Fruit fly (Drosophila melanogaster): ENCODE data around the gene Lkr.

Gene Lkr

dm6 chr3L:5577250-5578138 lies 48.4 kb upstream of the Lkr start, which contains the start of gene Msr-110 (continued):
- TF ChIP-seq Xbp1 (GFP tag; optimal IDR thresholded peaks at IDR 0.05) (peak; percentile 80), bab2 (GFP tag; optimal IDR thresholded peaks at IDR 0.05) (peak; percentile 84), CG3995 (GFP tag; optimal IDR thresholded peaks at IDR 0.05) (peak; percentile 49), pum (GFP tag; optimal IDR thresholded peaks at IDR 0.05) (peak; percentile 74), br (optimal IDR thresholded peaks at IDR 0.05) (no peak), CG13775 (GFP tag; optimal IDR thresholded peaks at IDR 0.05) (peak; percentile 72), NFAT (GFP tag; IDR thresholded peaks at IDR 0.05) (peak; percentile 88), z (GFP tag; IDR thresholded peaks at IDR 0.05) (no peak), MTF-1 (GFP tag; optimal IDR thresholded peaks at IDR 0.05; ENCODE audit: borderline replicate concordance) (peak; percentile 56), CG4854 (GFP tag; optimal IDR thresholded peaks at IDR 0.05) (peak; percentile 58), dmrt99B (tag; optimal IDR thresholded peaks at IDR 0.05) (peak; percentile 96), Blimp-1 (GFP tag; optimal IDR thresholded peaks at IDR 0.05) (peak; percentile 88), CG15269 (tag; optimal IDR thresholded peaks at IDR 0.05) (peak; percentile 95), CG6254 (GFP tag; optimal IDR thresholded peaks at IDR 0.05) (peak; percentile 71), stc (GFP tag; IDR thresholded peaks at IDR 0.05) (peak; percentile 87), otp (GFP tag; IDR thresholded peaks at IDR 0.05) (peak; percentile 57), CG33213 (GFP tag; optimal IDR thresholded peaks at IDR 0.05) (peak; percentile 32), fru (optimal IDR thresholded peaks at IDR 0.05) (no peak), Stat92E (GFP tag; optimal IDR thresholded peaks at IDR 0.05) (no peak), slou (GFP tag; optimal IDR thresholded peaks at IDR 0.05) (peak; percentile 68), CG15514 (GFP tag; optimal IDR thresholded peaks at IDR 0.05) (peak; percentile 70), tx (GFP tag; optimal IDR thresholded peaks at IDR 0.05) (peak; percentile 67), sob (GFP tag; IDR thresholded peaks at IDR 0.05) (peak; percentile 94), Lhr (GFP tag; optimal IDR thresholded peaks at IDR 0.05) (peak; percentile 41), pho (GFP tag; optimal IDR thresholded peaks at IDR 0.05) (peak; percentile 75), Elba2 (GFP tag; optimal IDR thresholded peaks at IDR 0.05) (no peak), CG11504 (tag; optimal IDR thresholded peaks at IDR 0.05) (peak; percentile 94), CG4424 (GFP tag; optimal IDR thresholded peaks at IDR 0.05) (peak; percentile 76), Lim3 (GFP tag; IDR thresholded peaks at IDR 0.05) (0 out of 2 replicates have a peak, but pooled peaks have one; percentile 48), Dll (GFP tag; IDR thresholded peaks at IDR 0.05; ENCODE audit: partially characterized antibody) (no peak), tgo (GFP tag; IDR thresholded peaks at IDR 0.05) (peak; percentile 92), Trl (optimal IDR thresholded peaks at IDR 0.05) (no peak), Trl (GFP tag; optimal IDR thresholded peaks at IDR 0.05) (peak; percentile 55), CG7963 (GFP tag; IDR thresholded peaks at IDR 0.05; ENCODE audit: partially characterized antibody) (no peak), dm (GFP tag; optimal IDR thresholded peaks at IDR 0.05) (peak; percentile 52), tup (GFP tag; optimal IDR thresholded peaks at IDR 0.05) (peak; percentile 45), slp2 (GFP tag; optimal IDR thresholded peaks at IDR 0.05) (peak; percentile 80), CG3838 (GFP tag; optimal IDR thresholded peaks at IDR 0.05) (peak; percentile 73), CG11085 (GFP tag; IDR thresholded peaks at IDR 0.05) (peak; percentile 75), maf-S (GFP tag; optimal IDR thresholded peaks at IDR 0.05) (peak; percentile 59), sisA (GFP tag; IDR thresholded peaks at IDR 0.05) (peak; percentile 87), HLHmδ (GFP tag; optimal IDR thresholded peaks at IDR 0.05) (no peak), CG16779 (GFP tag; IDR thresholded peaks at IDR 0.05) (peak; percentile 84), CG7357 (GFP tag; IDR thresholded peaks at IDR 0.05) (peak; percentile 85; the same call in 2 of the 3 replicates), Asciz (GFP tag; optimal IDR thresholded peaks at IDR 0.05) (peak; percentile 87), CG14965 (GFP tag; optimal IDR thresholded peaks at IDR 0.05; ENCODE audit: borderline replicate concordance) (no peak), her (GFP tag; optimal IDR thresholded peaks at IDR 0.05) (peak; percentile 34), CG14050 (GFP tag; IDR thresholded peaks at IDR 0.05) (peak; percentile 78; the same call in 2 of the 3 replicates), da (GFP tag; optimal IDR thresholded peaks at IDR 0.05) (peak; percentile 62)

Measured in whole organism, embryonic.